Worm (Caenorhabditis elegans) whole organism, L1 larva: ENCODE measurements around the gene cup-5.
A peak's percentile ranks its signal among the peaks of the same experiment; 100 is the strongest.

Experiments
- C04F5.9 ChIP-seq: sonication (generic microtip); optimal IDR thresholded peaks from 2 replicates; lab custom pipeline; 2016; ENCODE audit warnings: missing genetic modification characterization, missing compliant biosample characterization
- F16B12.6 ChIP-seq: fragments of 150-350 bp; optimal IDR thresholded peaks from 2 replicates; lab custom pipeline; 2014; ENCODE audit warnings: missing biosample characterization, missing genetic modification characterization
- alr-1 ChIP-seq: fragments of 200-800 bp; sonication (Bioruptor generic); optimal IDR thresholded peaks from 2 replicates; lab custom pipeline; 2018; ENCODE audit warnings: borderline replicate concordance, mild to moderate bottlenecking, missing genetic modification characterization, missing compliant biosample characterization
- aly-2 ChIP-seq: fragments of 150-350 bp; optimal IDR thresholded peaks from 2 replicates; lab custom pipeline; 2014; ENCODE audit warnings: missing biosample characterization, missing genetic modification characterization
- blmp-1 ChIP-seq: fragments of 150-350 bp; optimal IDR thresholded peaks from 2 replicates; lab custom pipeline; 2014; ENCODE audit warnings: missing biosample characterization, missing genetic modification characterization
- ceh-8 ChIP-seq: fragments of 200-800 bp; sonication (Bioruptor generic); optimal IDR thresholded peaks from 2 replicates; lab custom pipeline; 2018; ENCODE audit warnings: mild to moderate bottlenecking, missing genetic modification characterization, moderate library complexity, missing compliant biosample characterization
- ceh-82 ChIP-seq, 3 experiments: fragments of 150-350 bp in 1 of 3; sonication (generic microtip) in 2 of 3; optimal IDR thresholded peaks; 2 replicates each; lab custom pipeline; 2014 to 2017; ENCODE audit warnings: missing biosample characterization in 3 of 3, missing genetic modification characterization in 3 of 3
- dpl-1 ChIP-seq, 3 experiments: fragments of 150-350 bp in 2 of 3; sonication (generic microtip) in 1 of 3; optimal IDR thresholded peaks; 2 replicates each; lab custom pipeline; 2014 to 2017; ENCODE audit warnings: missing biosample characterization in 3 of 3, missing genetic modification characterization in 3 of 3, missing genetic modification reagents in 3 of 3
- dsc-1 ChIP-seq: sonication (generic microtip); optimal IDR thresholded peaks from 2 replicates; lab custom pipeline; 2016; ENCODE audit warnings: mild to moderate bottlenecking, missing genetic modification characterization, missing compliant biosample characterization
- efl-3 ChIP-seq: fragments of 200-800 bp; sonication (Bioruptor generic); optimal IDR thresholded peaks from 2 replicates; lab custom pipeline; 2018; ENCODE audit warnings: mild to moderate bottlenecking, missing genetic modification characterization, missing compliant biosample characterization
- egl-13 ChIP-seq: sonication (generic microtip); optimal IDR thresholded peaks from 2 replicates; lab custom pipeline; 2016; ENCODE audit warnings: missing genotype, missing genetic modification reagents, missing genetic modification characterization, missing compliant biosample characterization
- elt-2 ChIP-seq: sonication (generic microtip); optimal IDR thresholded peaks from 2 replicates; lab custom pipeline; 2016; ENCODE audit warnings: missing genetic modification characterization, mild to moderate bottlenecking, inconsistent platforms, missing compliant biosample characterization, missing genetic modification reagents
- elt-3 ChIP-seq, 6 experiments: fragments of 150-350 bp in 1 of 6; sonication (generic microtip); optimal IDR thresholded peaks; 2 replicates each; lab custom pipeline; 2017 to 2018; ENCODE audit warnings: missing biosample characterization in 6 of 6, missing genetic modification characterization in 6 of 6, inconsistent platforms in 1 of 6
- ets-5 ChIP-seq: fragments of 200-800 bp; sonication (Bioruptor generic); IDR thresholded peaks from 2 replicates; pipeline ENCODE4 v1.3.6; 2022; ENCODE audit warnings: missing genetic modification characterization, missing compliant biosample characterization
- fkh-4 ChIP-seq: sonication (generic microtip); optimal IDR thresholded peaks from 2 replicates; lab custom pipeline; 2016; ENCODE audit warnings: missing compliant biosample characterization, missing genetic modification characterization, borderline replicate concordance
- hpl-2 ChIP-seq: fragments of 150-350 bp; optimal IDR thresholded peaks from 2 replicates; lab custom pipeline; 2014; ENCODE audit warnings: missing biosample characterization, missing genetic modification reagents, missing genetic modification characterization
- irx-1 ChIP-seq: sonication (generic microtip); optimal IDR thresholded peaks from 2 replicates; lab custom pipeline; 2016; ENCODE audit warnings: missing genetic modification characterization, missing compliant biosample characterization
- jun-1 ChIP-seq: fragments of 150-350 bp; optimal IDR thresholded peaks from 2 replicates; lab custom pipeline; 2014; ENCODE audit warnings: missing biosample characterization, missing genetic modification reagents, missing genetic modification characterization
- lin-14 ChIP-seq: fragments of 200-800 bp; sonication (Bioruptor generic); optimal IDR thresholded peaks from 2 replicates; lab custom pipeline; 2018; ENCODE audit warnings: mild to moderate bottlenecking, missing genetic modification characterization, moderate library complexity, missing compliant biosample characterization
- lin-15B ChIP-seq: fragments of 150-350 bp; sonication (generic microtip); optimal IDR thresholded peaks from 3 replicates; lab custom pipeline; 2014; ENCODE audit warnings: missing biosample characterization, missing genetic modification characterization
- lin-35 ChIP-seq, 2 experiments: fragments of 150-350 bp; optimal IDR thresholded peaks; 2 replicates each; lab custom pipeline; 2014; ENCODE audit warnings: missing biosample characterization in 2 of 2, missing genetic modification characterization in 2 of 2, missing genetic modification reagents in 2 of 2
- lin-39 ChIP-seq: fragments of 150-350 bp; optimal IDR thresholded peaks from 2 replicates; lab custom pipeline; 2014; ENCODE audit warnings: missing biosample characterization, missing genetic modification reagents, missing genetic modification characterization
- lir-3 ChIP-seq: sonication (generic microtip); optimal IDR thresholded peaks from 2 replicates; lab custom pipeline; 2016; ENCODE audit warnings: mild to moderate bottlenecking, missing genetic modification characterization, moderate library complexity, missing compliant biosample characterization; ENCODE audit not compliant: poor library complexity
- lsy-2 ChIP-seq, 2 experiments: fragments of 150-350 bp; optimal IDR thresholded peaks; 2 replicates each; lab custom pipeline; 2014; ENCODE audit warnings: missing biosample characterization in 2 of 2, missing genetic modification characterization in 2 of 2
- mab-9 ChIP-seq: fragments of 200-800 bp; sonication (Bioruptor generic); IDR thresholded peaks from 2 replicates; pipeline ENCODE4 v1.3.6; 2022; ENCODE audit warnings: missing genetic modification reagents, missing genetic modification characterization, missing compliant biosample characterization
- mdl-1 ChIP-seq, 2 experiments: fragments of 150-350 bp; optimal IDR thresholded peaks; 2 replicates each; lab custom pipeline; 2014 to 2017; ENCODE audit warnings: missing biosample characterization in 2 of 2, missing genetic modification characterization in 2 of 2, inconsistent platforms in 1 of 2
- mef-2 ChIP-seq: fragments of 150-350 bp; optimal IDR thresholded peaks from 2 replicates; lab custom pipeline; 2014; ENCODE audit warnings: missing biosample characterization, missing genetic modification characterization
- mep-1 ChIP-seq: fragments of 150-350 bp; optimal IDR thresholded peaks from 2 replicates; lab custom pipeline; 2014; ENCODE audit warnings: missing biosample characterization, missing genetic modification characterization
- nhr-12 ChIP-seq: sonication (generic microtip); optimal IDR thresholded peaks from 2 replicates; lab custom pipeline; 2017; ENCODE audit warnings: missing biosample characterization, missing genetic modification characterization
- nhr-20 ChIP-seq: sonication (generic microtip); optimal IDR thresholded peaks from 2 replicates; lab custom pipeline; 2016; ENCODE audit warnings: mild to moderate bottlenecking, missing genetic modification characterization, missing compliant biosample characterization
- nhr-28 ChIP-seq: fragments of 150-350 bp; optimal IDR thresholded peaks from 2 replicates; lab custom pipeline; 2014; ENCODE audit warnings: missing biosample characterization, missing genetic modification characterization
- nhr-47 ChIP-seq: sonication (generic microtip); optimal IDR thresholded peaks from 2 replicates; lab custom pipeline; 2016; ENCODE audit warnings: mild to moderate bottlenecking, missing genetic modification characterization, moderate library complexity, missing compliant biosample characterization
- nhr-71 ChIP-seq: sonication (generic microtip); optimal IDR thresholded peaks from 2 replicates; lab custom pipeline; 2016; ENCODE audit warnings: mild to moderate bottlenecking, missing genetic modification characterization, moderate library complexity, missing compliant biosample characterization
- nhr-76 ChIP-seq: sonication (generic microtip); optimal IDR thresholded peaks from 2 replicates; lab custom pipeline; 2017; ENCODE audit warnings: missing biosample characterization, missing genetic modification characterization
- nhr-85 ChIP-seq: sonication (generic microtip); peaks from one replicate; lab custom pipeline; 2016; ENCODE audit warnings: missing genetic modification characterization, inconsistent platforms, missing compliant biosample characterization
- pax-3 ChIP-seq: fragments of 200-800 bp; sonication (Bioruptor generic); optimal IDR thresholded peaks from 2 replicates; lab custom pipeline; 2018; ENCODE audit warnings: mild to moderate bottlenecking, missing genetic modification characterization, moderate library complexity, missing compliant biosample characterization
- pqm-1 ChIP-seq: sonication (generic microtip); optimal IDR thresholded peaks from 3 replicates; lab custom pipeline; 2017; ENCODE audit warnings: missing biosample characterization, missing genetic modification characterization
- rnt-1 ChIP-seq: sonication (generic microtip); optimal IDR thresholded peaks from 2 replicates; lab custom pipeline; 2016; ENCODE audit warnings: mild to moderate bottlenecking, missing genetic modification characterization, moderate library complexity, missing compliant biosample characterization
- snpc-4 ChIP-seq: fragments of 150-350 bp; optimal IDR thresholded peaks from 2 replicates; lab custom pipeline; 2014; ENCODE audit warnings: missing biosample characterization, missing genetic modification characterization
- snu-23 ChIP-seq: sonication (generic microtip); optimal IDR thresholded peaks from 2 replicates; lab custom pipeline; 2016; ENCODE audit warnings: missing genetic modification characterization, missing compliant biosample characterization
- sox-4 ChIP-seq: sonication (generic microtip); optimal IDR thresholded peaks from 2 replicates; lab custom pipeline; 2016; ENCODE audit warnings: missing genetic modification characterization, missing compliant biosample characterization
- sptf-1 ChIP-seq: fragments of 150-350 bp; optimal IDR thresholded peaks from 2 replicates; lab custom pipeline; 2014; ENCODE audit warnings: missing biosample characterization, missing genetic modification characterization
- swsn-7 ChIP-seq: sonication (generic microtip); optimal IDR thresholded peaks from 2 replicates; lab custom pipeline; 2016; ENCODE audit warnings: missing genetic modification characterization, missing compliant biosample characterization
- tbx-2 ChIP-seq: sonication (generic microtip); optimal IDR thresholded peaks from 2 replicates; lab custom pipeline; 2016; ENCODE audit warnings: missing genetic modification characterization, missing compliant biosample characterization
- unc-130 ChIP-seq: fragments of 150-350 bp; optimal IDR thresholded peaks from 2 replicates; lab custom pipeline; 2017; ENCODE audit warnings: missing biosample characterization, missing genetic modification characterization, inconsistent platforms
- unc-62 ChIP-seq: fragments of 150-350 bp; optimal IDR thresholded peaks from 2 replicates; lab custom pipeline; 2014; ENCODE audit warnings: missing biosample characterization, missing genetic modification reagents, missing genetic modification characterization
- unc-86 ChIP-seq: sonication (generic microtip); optimal IDR thresholded peaks from 2 replicates; lab custom pipeline; 2016; ENCODE audit warnings: missing genetic modification characterization, missing compliant biosample characterization
- unc-98 ChIP-seq: fragments of 200-800 bp; sonication (Bioruptor generic); IDR thresholded peaks from 2 replicates; pipeline ENCODE4 v1.3.6; 2022; ENCODE audit warnings: missing genetic modification characterization, missing compliant biosample characterization
- xbp-1 ChIP-seq: sonication (generic microtip); optimal IDR thresholded peaks from 2 replicates; lab custom pipeline; 2016; ENCODE audit warnings: missing genetic modification characterization, missing compliant biosample characterization
- zag-1 ChIP-seq: fragments of 150-350 bp; optimal IDR thresholded peaks from 2 replicates; lab custom pipeline; 2014; ENCODE audit warnings: missing biosample characterization, missing genetic modification characterization
- zip-4 ChIP-seq: fragments of 200-800 bp; sonication (Bioruptor generic); optimal IDR thresholded peaks from 2 replicates; lab custom pipeline; 2018; ENCODE audit warnings: mild to moderate bottlenecking, missing genetic modification characterization, moderate library complexity, missing compliant biosample characterization
- ztf-4 ChIP-seq: fragments of 150-350 bp; optimal IDR thresholded peaks from 2 replicates; lab custom pipeline; 2014; ENCODE audit warnings: missing biosample characterization, missing genetic modification characterization

cup-5 gene

DNA sequence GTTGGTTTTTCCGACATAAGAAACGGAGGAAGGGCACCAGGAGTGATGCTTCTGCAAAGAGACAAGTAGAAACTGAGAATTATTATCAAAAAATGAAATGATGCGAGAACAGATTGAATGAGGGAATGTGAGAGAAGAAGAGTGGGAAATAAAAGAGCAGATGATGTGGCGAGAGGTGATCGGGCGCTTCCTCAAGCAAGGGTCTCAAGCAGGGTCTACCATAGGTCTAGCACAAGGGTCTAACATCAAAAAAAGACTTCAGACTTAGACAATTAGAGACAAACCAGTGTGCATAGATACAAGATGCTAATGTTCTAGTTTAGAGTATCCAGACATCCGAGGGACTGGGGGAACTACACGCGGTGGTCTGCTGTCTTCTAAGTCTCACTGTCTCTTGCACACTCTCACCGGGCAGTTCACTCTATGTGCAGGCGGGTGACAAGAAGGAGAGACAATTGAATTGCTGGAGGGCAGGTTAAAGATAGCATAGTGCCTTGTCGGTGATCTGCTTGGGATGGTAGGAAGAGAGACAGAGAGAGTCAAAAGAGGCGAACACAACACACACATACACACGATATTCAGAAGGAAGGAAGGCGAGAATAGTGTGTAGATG, 13.8 kb upstream of the cup-5 start, which contains the start of gene R13A5.7:
R13A5.7 (minus strand) TSS at position 51 of the 613 bp plus-strand sequence.
- TF ChIP-seq nhr-12 (tag; lab: Kevin White, UChicago), result no peak
- no peak for TF ChIP-seq unc-62 (GFP tag; lab: Kevin White, UChicago)
- TF ChIP-seq nhr-47 (tag; lab: Kevin White, UChicago), result peak; percentile 84
- TF ChIP-seq rnt-1 (tag; lab: Kevin White, UChicago), result peak; percentile 76
- TF ChIP-seq mep-1, result peak; percentile 84
- peak; percentile 97 for TF ChIP-seq lin-14 (GFP tag; lab: Kevin White, UChicago)
- TF ChIP-seq mab-9, result peak; percentile 57; the same call in 1 of the 2 replicates
- peak; percentile 10 for TF ChIP-seq sox-4 (tag; lab: Kevin White, UChicago)
- no peak for TF ChIP-seq pqm-1
- TF ChIP-seq alr-1 (tag; lab: Kevin White, UChicago), result no peak
- peak; percentile 75 for TF ChIP-seq jun-1
- TF ChIP-seq ceh-82 (tag; optimal IDR thresholded peaks at IDR 0.05; lab: Kevin White, UChicago), result peak; percentile 64 to 80 (median 68)
- TF ChIP-seq lin-35 (GFP tag; optimal IDR thresholded peaks at IDR 0.05; lab: Kevin White, UChicago), result peak; percentile 66 to 80
- TF ChIP-seq unc-98 (GFP tag; lab: Robert Waterston, UW), result no peak
- no peak for TF ChIP-seq mef-2 (tag; lab: Kevin White, UChicago)
- TF ChIP-seq dpl-1 (GFP tag; optimal IDR thresholded peaks at IDR 0.05; lab: Kevin White, UChicago), result peak; percentile 38 to 62 (median 43)
- TF ChIP-seq dsc-1 (tag; lab: Kevin White, UChicago), result peak; percentile 59
- TF ChIP-seq elt-2 (tag; lab: Kevin White, UChicago), result peak; percentile 39
- TF ChIP-seq pax-3, result peak; percentile 48
- TF ChIP-seq snpc-4, result peak; percentile 72
- TF ChIP-seq aly-2 (tag; lab: Kevin White, UChicago), result no peak
- TF ChIP-seq nhr-28 (tag; lab: Kevin White, UChicago), result no peak
- no peak for TF ChIP-seq ceh-8 (GFP tag; lab: Kevin White, UChicago)
- peak; percentile 68 to 86 for TF ChIP-seq lsy-2 (tag; optimal IDR thresholded peaks at IDR 0.05; lab: Kevin White, UChicago)
- peak; percentile 58 for TF ChIP-seq irx-1 (tag; lab: Kevin White, UChicago)
- TF ChIP-seq unc-130 (tag; lab: Kevin White, UChicago), result no peak
- peak; percentile 58 for TF ChIP-seq blmp-1 (tag; lab: Kevin White, UChicago)
- TF ChIP-seq fkh-4 (tag; lab: Kevin White, UChicago), result no peak
- TF ChIP-seq egl-13 (tag; lab: Kevin White, UChicago), result peak; percentile 40
- TF ChIP-seq zag-1 (tag; lab: Kevin White, UChicago), result no peak
- peak; percentile 77 for TF ChIP-seq tbx-2
- TF ChIP-seq nhr-71, result peak; percentile 89
- no peak for TF ChIP-seq sptf-1
- TF ChIP-seq snu-23 (GFP tag; lab: Kevin White, UChicago), result peak; percentile 82
- peak; percentile 73 for TF ChIP-seq unc-86 (tag; lab: Kevin White, UChicago)
- TF ChIP-seq F16B12.6 (tag; lab: Kevin White, UChicago), result peak; percentile 57
- TF ChIP-seq efl-3 (GFP tag; lab: Kevin White, UChicago), result no peak
- TF ChIP-seq mdl-1 (tag; optimal IDR thresholded peaks at IDR 0.05; lab: Kevin White, UChicago), result peak in 1 of 2 experiments; percentile 89
- peak; percentile 4 for TF ChIP-seq C04F5.9
- peak in 1 of 6 experiments; percentile 20 for TF ChIP-seq elt-3 (tag; optimal IDR thresholded peaks at IDR 0.05; lab: Kevin White, UChicago)
- peak; percentile 82 for TF ChIP-seq nhr-85 (tag; lab: Kevin White, UChicago)
- peak; percentile 48 for TF ChIP-seq lir-3
- TF ChIP-seq lin-39, result no peak
- peak; percentile 85 for TF ChIP-seq xbp-1 (tag; lab: Kevin White, UChicago)
- peak; percentile 12 for TF ChIP-seq zip-4 (GFP tag; lab: Kevin White, UChicago)
- TF ChIP-seq swsn-7 (tag; lab: Kevin White, UChicago), result peak; percentile 83
- TF ChIP-seq ztf-4 (tag; lab: Kevin White, UChicago), result peak; percentile 32
- peak; percentile 31 for TF ChIP-seq lin-15B
- no peak for TF ChIP-seq nhr-76 (tag; lab: Kevin White, UChicago)
- TF ChIP-seq hpl-2 (GFP tag; lab: Kevin White, UChicago), result no peak
- TF ChIP-seq nhr-20, result peak; percentile 83
- no peak for TF ChIP-seq ets-5 (GFP tag; lab: Robert Waterston, UW)
